Fruit fly (Drosophila melanogaster) whole organism, embryonic: ENCODE measurements around the gene CG10993.

Source experiments
- B-H2 ChIP-seq: fragments of 200-800 bp; sonication (Bioruptor generic); optimal IDR thresholded peaks from 2 replicates; lab custom pipeline; 2018; ENCODE audit warnings: missing biosample characterization, mild to moderate bottlenecking, missing genetic modification characterization
- BEAF-32 ChIP-seq: fragments of 200-800 bp; sonication (Bioruptor generic); optimal IDR thresholded peaks from 3 replicates; lab custom pipeline; 2017; ENCODE audit warnings: missing biosample characterization, missing genetic modification characterization, mild to moderate bottlenecking, moderate library complexity, missing genetic modification reagents
- CG10147 ChIP-seq: fragments of 200-800 bp; sonication (Bioruptor generic); optimal IDR thresholded peaks from 2 replicates; lab custom pipeline; 2019; ENCODE audit warnings: missing biosample characterization, mild to moderate bottlenecking, missing genetic modification characterization, moderate library complexity
- CG10462 ChIP-seq: fragments of 200-800 bp; sonication (Bioruptor generic); optimal IDR thresholded peaks from 2 replicates; lab custom pipeline; 2016; ENCODE audit warnings: missing biosample characterization, missing genetic modification characterization
- CG10979 ChIP-seq: fragments of 200-800 bp; sonication (Bioruptor generic); optimal IDR thresholded peaks from 2 replicates; lab custom pipeline; 2018; ENCODE audit warnings: missing biosample characterization, mild to moderate bottlenecking, missing genetic modification characterization, moderate library complexity
- CG12659 ChIP-seq: fragments of 200-800 bp; sonication (Bioruptor generic); optimal IDR thresholded peaks from 3 replicates; lab custom pipeline; 2017; ENCODE audit warnings: mild to moderate bottlenecking, missing biosample characterization, missing genetic modification reagents, missing genetic modification characterization
- CG13775 ChIP-seq: fragments of 200-800 bp; sonication (Bioruptor generic); optimal IDR thresholded peaks from 3 replicates; lab custom pipeline; 2017; ENCODE audit warnings: missing biosample characterization, mild to moderate bottlenecking, missing genetic modification characterization
- CG16815 ChIP-seq: fragments of 200-800 bp; sonication (Bioruptor generic); optimal IDR thresholded peaks from 3 replicates; lab custom pipeline; 2017; ENCODE audit warnings: missing biosample characterization, mild to moderate bottlenecking, missing genetic modification characterization
- CG17829 ChIP-seq: fragments of 200-800 bp; optimal IDR thresholded peaks from 2 replicates; lab custom pipeline; 2019; ENCODE audit warnings: missing biosample characterization, mild to moderate bottlenecking, missing genetic modification characterization, moderate library complexity
- CG18619 ChIP-seq: fragments of 200-800 bp; sonication (Bioruptor generic); optimal IDR thresholded peaks from 3 replicates; lab custom pipeline; 2017; ENCODE audit warnings: missing biosample characterization, mild to moderate bottlenecking, missing genetic modification characterization
- CG2678 ChIP-seq: fragments of 200-800 bp; sonication (Bioruptor generic); optimal IDR thresholded peaks from 3 replicates; lab custom pipeline; 2019; ENCODE audit warnings: missing biosample characterization, mild to moderate bottlenecking, missing genetic modification characterization, moderate library complexity
- CG2875 ChIP-seq: fragments of 200-800 bp; sonication (Bioruptor generic); optimal IDR thresholded peaks from 2 replicates; lab custom pipeline; 2017; ENCODE audit warnings: missing biosample characterization, mild to moderate bottlenecking, missing genetic modification characterization, missing genetic modification reagents
- CG31224 ChIP-seq: fragments of 200-800 bp; sonication (Bioruptor generic); IDR thresholded peaks from 2 replicates; pipeline ENCODE4 v1.3.6; 2022; ENCODE audit warnings: missing biosample characterization, missing genetic modification characterization
- CG32772 ChIP-seq: fragments of 200-800 bp; sonication (Bioruptor generic); IDR thresholded peaks from 2 replicates; pipeline ENCODE4 v1.3.6; 2022; ENCODE audit warnings: missing biosample characterization, missing genetic modification characterization
- CG4730 ChIP-seq: fragments of 200-800 bp; sonication (Bioruptor generic); IDR thresholded peaks from 2 replicates; pipeline ENCODE4 v1.3.6; 2022; ENCODE audit warnings: missing biosample characterization, missing genetic modification characterization
- CG6272 ChIP-seq: fragments of 200-800 bp; sonication (Bioruptor generic); IDR thresholded peaks from 2 replicates; pipeline ENCODE4 v1.3.6; 2022; ENCODE audit warnings: missing biosample characterization, missing genetic modification characterization
- CG7271 ChIP-seq: fragments of 200-800 bp; sonication (Bioruptor generic); optimal IDR thresholded peaks from 2 replicates; lab custom pipeline; 2018; ENCODE audit warnings: missing biosample characterization, mild to moderate bottlenecking, missing genetic modification characterization, moderate library complexity
- CG8924 ChIP-seq: fragments of 200-800 bp; optimal IDR thresholded peaks from 3 replicates; lab custom pipeline; 2019; ENCODE audit warnings: missing biosample characterization, mild to moderate bottlenecking, missing genetic modification characterization, moderate library complexity
- CHES-1-like ChIP-seq: fragments of 200-800 bp; sonication (Bioruptor generic); optimal IDR thresholded peaks from 2 replicates; lab custom pipeline; 2016; ENCODE audit warnings: missing biosample characterization, missing genetic modification characterization
- D19A ChIP-seq: fragments of 200-800 bp; optimal IDR thresholded peaks from 3 replicates; lab custom pipeline; 2019; ENCODE audit warnings: missing biosample characterization, mild to moderate bottlenecking, missing genetic modification characterization, moderate library complexity
- Dip3 ChIP-seq: fragments of 200-800 bp; sonication (Bioruptor generic); optimal IDR thresholded peaks from 3 replicates; lab custom pipeline; 2016; ENCODE audit warnings: missing biosample characterization, missing genetic modification characterization
- Dll ChIP-seq: fragments of 200-800 bp; sonication (Bioruptor generic); IDR thresholded peaks from 4 replicates; pipeline ENCODE4 v1.3.6; 2022; ENCODE audit warnings: missing biosample characterization, missing genetic modification characterization; ENCODE audit not compliant: partially characterized antibody
- ERR ChIP-seq: fragments of 200-800 bp; sonication (Bioruptor generic); optimal IDR thresholded peaks from 2 replicates; lab custom pipeline; 2016; ENCODE audit warnings: missing biosample characterization, missing genetic modification characterization
- HLH4C ChIP-seq: fragments of 200-800 bp; sonication (Bioruptor generic); IDR thresholded peaks from 3 replicates; pipeline ENCODE4 v1.3.6; 2022; ENCODE audit warnings: missing biosample characterization, missing genetic modification characterization; ENCODE audit not compliant: partially characterized antibody
- Hr51 ChIP-seq, 2 experiments: fragments of 200-800 bp; sonication (Bioruptor generic); optimal IDR thresholded peaks; 2 replicates in 1 of 2; 3 replicates in 1 of 2; lab custom pipeline; 2016 to 2018; ENCODE audit warnings: missing biosample characterization in 2 of 2, missing genetic modification characterization in 2 of 2, mild to moderate bottlenecking in 1 of 2, moderate library complexity in 1 of 2
- Hr78 ChIP-seq, 2 experiments: fragments of 200-800 bp in 1 of 2; fragments of >200 bp in 1 of 2; sonication (Bioruptor generic) in 1 of 2; optimal IDR thresholded peaks; 2 replicates each; lab custom pipeline; 2017 to 2019; ENCODE audit warnings: missing biosample characterization in 2 of 2, missing genetic modification characterization in 2 of 2, mild to moderate bottlenecking in 1 of 2, moderate library complexity in 1 of 2
- Oaz ChIP-seq: fragments of 200-800 bp; sonication (Bioruptor generic); IDR thresholded peaks from 2 replicates; pipeline ENCODE4 v1.3.6; 2022; ENCODE audit warnings: missing biosample characterization, missing genetic modification characterization
- Pdp1 ChIP-seq, 2 experiments: fragments of 200-800 bp; sonication (Bioruptor generic); optimal IDR thresholded peaks; 3 replicates each; lab custom pipeline; 2016; ENCODE audit warnings: missing biosample characterization in 2 of 2, missing genetic modification characterization in 2 of 2, mild to moderate bottlenecking in 1 of 2, moderate library complexity in 1 of 2
- Sry-δ ChIP-seq: fragments of 200-800 bp; sonication (Bioruptor generic); optimal IDR thresholded peaks from 2 replicates; lab custom pipeline; 2016; ENCODE audit warnings: missing biosample characterization, missing genetic modification characterization
- Ssrp ChIP-seq: fragments of 200-800 bp; sonication (Bioruptor generic); optimal IDR thresholded peaks from 2 replicates; lab custom pipeline; 2018; ENCODE audit warnings: missing biosample characterization, mild to moderate bottlenecking, missing genetic modification characterization, moderate library complexity
- Stat92E ChIP-seq, 3 experiments: fragments of >200 bp in 2 of 3; fragments of 200-800 bp in 1 of 3; sonication (Bioruptor generic) in 1 of 3; optimal IDR thresholded peaks; 2 replicates each; lab custom pipeline; 2017 to 2019; ENCODE audit warnings: missing biosample characterization in 3 of 3, missing genetic modification characterization in 3 of 3, mild to moderate bottlenecking in 1 of 3, moderate library complexity in 1 of 3
- al ChIP-seq: fragments of 200-800 bp; sonication (Bioruptor generic); IDR thresholded peaks from 2 replicates; pipeline ENCODE4 v1.3.6; 2022; ENCODE audit warnings: missing biosample characterization, missing genetic modification characterization
- ara ChIP-seq: fragments of 200-800 bp; sonication (Bioruptor generic); IDR thresholded peaks from 2 replicates; pipeline ENCODE4 v1.3.6; 2022; ENCODE audit warnings: missing biosample characterization, missing genetic modification characterization
- bbx ChIP-seq: fragments of 200-800 bp; sonication (Bioruptor generic); IDR thresholded peaks from 2 replicates; pipeline ENCODE4 v1.3.6; 2022; ENCODE audit warnings: missing biosample characterization, missing genetic modification characterization; ENCODE audit not compliant: partially characterized antibody
- caup ChIP-seq: fragments of 200-800 bp; sonication (Bioruptor generic); optimal IDR thresholded peaks from 3 replicates; lab custom pipeline; 2017; ENCODE audit warnings: missing biosample characterization, mild to moderate bottlenecking, missing genetic modification characterization, moderate library complexity; ENCODE audit not compliant: severe bottlenecking
- chif ChIP-seq, 2 experiments: fragments of 200-800 bp; sonication (Bioruptor generic); optimal IDR thresholded peaks; 3 replicates each; lab custom pipeline; 2016; ENCODE audit warnings: missing biosample characterization in 2 of 2, missing genetic modification characterization in 2 of 2
- ci ChIP-seq: fragments of 200-800 bp; sonication (Bioruptor generic); IDR thresholded peaks from 3 replicates; pipeline ENCODE4 v1.3.6; 2022; ENCODE audit warnings: missing biosample characterization, missing genetic modification characterization
- dm ChIP-seq: fragments of 200-800 bp; sonication (Bioruptor generic); optimal IDR thresholded peaks from 3 replicates; lab custom pipeline; 2016; ENCODE audit warnings: missing biosample characterization, missing genetic modification characterization
- emc ChIP-seq: fragments of 200-800 bp; sonication (Bioruptor generic); optimal IDR thresholded peaks from 2 replicates; lab custom pipeline; 2016; ENCODE audit warnings: missing biosample characterization, missing genetic modification characterization
- fd96Cb ChIP-seq: fragments of 200-800 bp; sonication (Bioruptor generic); optimal IDR thresholded peaks from 2 replicates; lab custom pipeline; 2018; ENCODE audit warnings: missing biosample characterization, mild to moderate bottlenecking, missing genetic modification characterization, moderate library complexity
- lmd ChIP-seq: fragments of 200-800 bp; sonication (Bioruptor generic); IDR thresholded peaks from 2 replicates; pipeline ENCODE4 v1.3.6; 2022; ENCODE audit warnings: missing biosample characterization, missing genetic modification characterization
- lov ChIP-seq, 2 experiments: fragments of 200-800 bp in 1 of 2; fragments of >200 bp in 1 of 2; sonication (Bioruptor generic) in 1 of 2; IDR thresholded peaks in 1 of 2; optimal IDR thresholded peaks in 1 of 2; 2 replicates in 1 of 2; 3 replicates in 1 of 2; pipeline versions ENCODE4 v1.3.6 to Lab custom; 2017 to 2022; ENCODE audit warnings: missing biosample characterization in 1 of 2, missing genetic modification characterization in 1 of 2
- luna ChIP-seq: fragments of 200-800 bp; sonication (Bioruptor generic); optimal IDR thresholded peaks from 2 replicates; lab custom pipeline; 2016; ENCODE audit warnings: missing biosample characterization, missing genetic modification characterization
- prd ChIP-seq, 3 experiments: fragments of >200 bp in 2 of 3; fragments of 200-800 bp in 1 of 3; sonication (Bioruptor generic) in 1 of 3; optimal IDR thresholded peaks in 2 of 3; IDR thresholded peaks in 1 of 3; 2 replicates in 2 of 3; 3 replicates in 1 of 3; pipeline versions ENCODE4 v1.3.6 to Lab custom; 2017 to 2022; ENCODE audit warnings: missing biosample characterization in 1 of 3, missing genetic modification characterization in 1 of 3
- sd ChIP-seq: fragments of 200-800 bp; sonication (Bioruptor generic); optimal IDR thresholded peaks from 3 replicates; lab custom pipeline; 2018; ENCODE audit warnings: missing biosample characterization, mild to moderate bottlenecking, missing genetic modification characterization, moderate library complexity
- twi ChIP-seq: fragments of 200-800 bp; optimal IDR thresholded peaks from 2 replicates; lab custom pipeline; 2019; ENCODE audit warnings: missing biosample characterization, mild to moderate bottlenecking, missing genetic modification characterization, moderate library complexity
- unpg ChIP-seq: fragments of 200-800 bp; sonication (Bioruptor generic); optimal IDR thresholded peaks from 3 replicates; lab custom pipeline; 2018; ENCODE audit warnings: missing biosample characterization, mild to moderate bottlenecking, missing genetic modification characterization, moderate library complexity
- wdn ChIP-seq: fragments of 200-800 bp; sonication (Bioruptor generic); IDR thresholded peaks from 2 replicates; pipeline ENCODE4 v1.3.6; 2022; ENCODE audit warnings: missing biosample characterization, missing genetic modification characterization

CG10993 gene

DNA sequence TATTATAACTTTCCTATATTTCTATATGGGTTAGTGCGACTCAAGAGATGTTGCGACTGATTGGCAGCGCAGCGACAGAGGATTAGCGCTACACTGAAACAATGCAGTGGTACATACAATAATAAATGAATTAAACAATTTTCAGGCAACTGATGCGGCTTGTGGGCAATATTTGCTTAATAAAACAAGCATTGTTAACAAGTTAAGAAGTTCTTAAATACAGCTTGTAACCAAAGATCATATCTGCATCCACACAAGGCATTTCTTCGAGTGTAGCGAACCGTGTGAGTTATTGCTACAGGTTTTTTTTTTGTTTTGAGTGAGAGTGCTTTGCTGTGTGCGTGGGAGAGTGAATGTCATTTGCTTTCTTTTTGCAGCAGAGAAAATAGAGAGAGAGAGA lies 48.0 kb upstream of the CG10993 start (continued):
- peak; percentile 69 for TF ChIP-seq fd96Cb
- TF ChIP-seq CHES-1-like (GFP tag; lab: Kevin White, UChicago): peak; percentile 62
- TF ChIP-seq emc (GFP tag; lab: Kevin White, UChicago): peak; percentile 60
- TF ChIP-seq CG8924: peak; percentile 55
- peak; percentile 43 for TF ChIP-seq Sry-δ (GFP tag; lab: Kevin White, UChicago)
- TF ChIP-seq CG2875 (GFP tag; lab: Kevin White, UChicago): peak; percentile 60
- TF ChIP-seq CG2678 (tag; lab: Kevin White, UChicago): peak; percentile 75
- TF ChIP-seq B-H2 (GFP tag; lab: Kevin White, UChicago): no peak
- peak; percentile 88 for TF ChIP-seq ci (GFP tag; lab: Robert Waterston, UW)
- TF ChIP-seq unpg (GFP tag; lab: Kevin White, UChicago): peak; percentile 78
- no peak for TF ChIP-seq twi (tag; lab: Kevin White, UChicago)
- peak; percentile 39 for TF ChIP-seq CG10147 (GFP tag; lab: Kevin White, UChicago)
- TF ChIP-seq prd (optimal IDR thresholded peaks at IDR 0.05; lab: Kevin White, UChicago): no peak
- TF ChIP-seq prd (GFP tag; IDR thresholded peaks at IDR 0.05; lab: Robert Waterston, UW): peak; percentile 87
- peak; percentile 63 for TF ChIP-seq CG10979
- TF ChIP-seq al: peak; percentile 59
- peak; percentile 28 for TF ChIP-seq D19A (tag; lab: Kevin White, UChicago)
- peak; percentile 79 for TF ChIP-seq Dip3 (GFP tag; lab: Kevin White, UChicago)
- TF ChIP-seq sd (tag; lab: Kevin White, UChicago): peak; percentile 9
- peak; percentile 68 for TF ChIP-seq ERR
- TF ChIP-seq CG18619: peak; percentile 56
- TF ChIP-seq Hr78 (GFP tag; optimal IDR thresholded peaks at IDR 0.05; lab: Kevin White, UChicago): no peak
- TF ChIP-seq CG10462 (GFP tag; lab: Kevin White, UChicago): peak; percentile 26
- TF ChIP-seq CG6272: peak; percentile 52
- no peak for TF ChIP-seq Stat92E (GFP tag; optimal IDR thresholded peaks at IDR 0.05; lab: Kevin White, UChicago)
- no peak for TF ChIP-seq BEAF-32 (GFP tag; lab: Kevin White, UChicago)
- peak; percentile 59 for TF ChIP-seq CG13775 (GFP tag; lab: Kevin White, UChicago)
- no peak for TF ChIP-seq dm (GFP tag; lab: Kevin White, UChicago)
- TF ChIP-seq CG4730: peak; percentile 22; the same call in 1 of the 2 replicates
- peak; percentile 58 to 64 for TF ChIP-seq Pdp1 (GFP tag; optimal IDR thresholded peaks at IDR 0.05; lab: Kevin White, UChicago)
- no peak for TF ChIP-seq lov (optimal IDR thresholded peaks at IDR 0.05; lab: Kevin White, UChicago)
- no peak for TF ChIP-seq lov (GFP tag; IDR thresholded peaks at IDR 0.05; lab: Robert Waterston, UW)
- peak; percentile 42 for TF ChIP-seq CG17829
- TF ChIP-seq Hr51 (GFP tag; optimal IDR thresholded peaks at IDR 0.05; lab: Kevin White, UChicago): peak; percentile 52 to 81
- peak; percentile 52 for TF ChIP-seq CG16815 (GFP tag; lab: Kevin White, UChicago)
- no peak for TF ChIP-seq HLH4C
- peak; percentile 56 for TF ChIP-seq Oaz (GFP tag; lab: Robert Waterston, UW)
- peak; percentile 74 for TF ChIP-seq Ssrp (tag; lab: Kevin White, UChicago)
- TF ChIP-seq bbx: no peak
- TF ChIP-seq CG7271 (tag; lab: Kevin White, UChicago): no peak
- peak; percentile 79 for TF ChIP-seq CG32772
- peak; percentile 39; the same call in 1 of the 2 replicates for TF ChIP-seq CG31224 (GFP tag; lab: Robert Waterston, UW)
- TF ChIP-seq chif (GFP tag; optimal IDR thresholded peaks at IDR 0.05; lab: Kevin White, UChicago): peak; percentile 65 to 77
- no peak for TF ChIP-seq wdn (GFP tag; lab: Robert Waterston, UW)
- TF ChIP-seq ara (GFP tag; lab: Robert Waterston, UW): peak; percentile 72; the same call in 1 of the 2 replicates
- TF ChIP-seq CG12659: peak; percentile 50
- TF ChIP-seq caup: peak; percentile 40
- no peak for TF ChIP-seq luna (GFP tag; lab: Kevin White, UChicago)
- TF ChIP-seq lmd: peak; percentile 77
- no peak for TF ChIP-seq Dll (GFP tag; lab: Robert Waterston, UW)
